Fruit fly (Drosophila melanogaster) whole organism, embryonic: ENCODE results near the gene CG32271.

Experiments
- Adf1 ChIP-seq: fragments of 200-800 bp; sonication (Bioruptor generic); IDR thresholded peaks from 2 replicates; pipeline ENCODE4 v1.3.6; 2022; ENCODE audit warnings: missing biosample characterization, missing genetic modification characterization
- CG10274 ChIP-seq: fragments of 200-800 bp; sonication (Bioruptor generic); optimal IDR thresholded peaks from 3 replicates; lab custom pipeline; 2017; ENCODE audit warnings: missing biosample characterization, mild to moderate bottlenecking, missing genetic modification characterization
- CG11247 ChIP-seq: fragments of 200-800 bp; sonication (Bioruptor generic); IDR thresholded peaks from 2 replicates; pipeline ENCODE4 v1.3.6; 2022; ENCODE audit warnings: missing biosample characterization, missing genetic modification characterization
- CG11695 ChIP-seq: fragments of 200-800 bp; sonication (Bioruptor generic); IDR thresholded peaks from 3 replicates; pipeline ENCODE4 v1.3.6; 2022; ENCODE audit warnings: missing biosample characterization, missing genetic modification characterization
- CG12219 ChIP-seq: fragments of 200-800 bp; sonication (Bioruptor generic); optimal IDR thresholded peaks from 3 replicates; lab custom pipeline; 2018; ENCODE audit warnings: missing biosample characterization, mild to moderate bottlenecking, missing genetic modification characterization
- CG1233 ChIP-seq: fragments of 200-800 bp; sonication (Bioruptor generic); optimal IDR thresholded peaks from 4 replicates; lab custom pipeline; 2018; ENCODE audit warnings: missing biosample characterization, mild to moderate bottlenecking, missing genetic modification characterization
- CG12391 ChIP-seq: fragments of 200-800 bp; sonication (Bioruptor generic); optimal IDR thresholded peaks from 3 replicates; lab custom pipeline; 2018; ENCODE audit warnings: missing biosample characterization, mild to moderate bottlenecking, missing genetic modification characterization, moderate library complexity
- CG13296 ChIP-seq: fragments of 200-800 bp; sonication (Bioruptor generic); optimal IDR thresholded peaks from 3 replicates; lab custom pipeline; 2018; ENCODE audit warnings: missing biosample characterization, mild to moderate bottlenecking, missing genetic modification characterization
- CG13775 ChIP-seq: fragments of 200-800 bp; sonication (Bioruptor generic); optimal IDR thresholded peaks from 3 replicates; lab custom pipeline; 2017; ENCODE audit warnings: missing biosample characterization, mild to moderate bottlenecking, missing genetic modification characterization
- CG14710 ChIP-seq: fragments of 200-800 bp; sonication (Bioruptor generic); optimal IDR thresholded peaks from 3 replicates; lab custom pipeline; 2019; ENCODE audit warnings: missing biosample characterization, mild to moderate bottlenecking, missing genetic modification characterization, moderate library complexity
- CG14860 ChIP-seq: fragments of 200-800 bp; sonication (Bioruptor generic); IDR thresholded peaks from 3 replicates; pipeline ENCODE4 v1.3.6; 2022; ENCODE audit warnings: missing biosample characterization, missing genetic modification characterization; ENCODE audit not compliant: partially characterized antibody
- CG14965 ChIP-seq: fragments of 200-800 bp; sonication (Bioruptor generic); optimal IDR thresholded peaks from 2 replicates; lab custom pipeline; 2016; ENCODE audit warnings: missing biosample characterization, missing genetic modification characterization, borderline replicate concordance
- CG1529 ChIP-seq: fragments of 200-800 bp; sonication (Bioruptor generic); optimal IDR thresholded peaks from 3 replicates; lab custom pipeline; 2018; ENCODE audit warnings: missing biosample characterization, missing genetic modification characterization
- CG17802 ChIP-seq: fragments of 200-800 bp; sonication (Bioruptor generic); optimal IDR thresholded peaks from 2 replicates; lab custom pipeline; 2018; ENCODE audit warnings: missing biosample characterization, mild to moderate bottlenecking, missing genetic modification characterization, moderate library complexity
- CG17829 ChIP-seq: fragments of 200-800 bp; optimal IDR thresholded peaks from 2 replicates; lab custom pipeline; 2019; ENCODE audit warnings: missing biosample characterization, mild to moderate bottlenecking, missing genetic modification characterization, moderate library complexity
- CG2129 ChIP-seq: fragments of 200-800 bp; sonication (Bioruptor generic); IDR thresholded peaks from 2 replicates; pipeline ENCODE4 v1.3.6; 2022; ENCODE audit warnings: missing biosample characterization, missing genetic modification characterization; ENCODE audit not compliant: partially characterized antibody
- CG30403 ChIP-seq: fragments of 200-800 bp; sonication (Bioruptor generic); optimal IDR thresholded peaks from 3 replicates; lab custom pipeline; 2016; ENCODE audit warnings: missing biosample characterization, missing genetic modification characterization
- CG30431 ChIP-seq: fragments of 200-800 bp; sonication (Bioruptor generic); optimal IDR thresholded peaks from 2 replicates; lab custom pipeline; 2017; ENCODE audit warnings: missing biosample characterization, missing genetic modification characterization
- CG31224 ChIP-seq: fragments of 200-800 bp; sonication (Bioruptor generic); IDR thresholded peaks from 2 replicates; pipeline ENCODE4 v1.3.6; 2022; ENCODE audit warnings: missing biosample characterization, missing genetic modification characterization
- CG4328 ChIP-seq: fragments of 200-800 bp; sonication (Bioruptor generic); optimal IDR thresholded peaks from 3 replicates; lab custom pipeline; 2017; ENCODE audit warnings: missing biosample characterization, missing genetic modification reagents, missing genetic modification characterization
- CG4424 ChIP-seq: fragments of 200-800 bp; sonication (Bioruptor generic); optimal IDR thresholded peaks from 3 replicates; lab custom pipeline; 2016; ENCODE audit warnings: missing biosample characterization, missing genetic modification characterization
- CG5953 ChIP-seq: fragments of 200-800 bp; sonication (Bioruptor generic); IDR thresholded peaks from 2 replicates; pipeline ENCODE4 v1.3.6; 2022; ENCODE audit warnings: missing biosample characterization, missing genetic modification characterization
- CG6254 ChIP-seq: fragments of 200-800 bp; sonication (Bioruptor generic); optimal IDR thresholded peaks from 3 replicates; lab custom pipeline; 2017; ENCODE audit warnings: mild to moderate bottlenecking, missing biosample characterization, missing genetic modification reagents, missing genetic modification characterization
- CG7928 ChIP-seq: fragments of 200-800 bp; sonication (Bioruptor generic); optimal IDR thresholded peaks from 2 replicates; lab custom pipeline; 2017; ENCODE audit warnings: missing biosample characterization, mild to moderate bottlenecking, missing genetic modification characterization
- CG8765 ChIP-seq: fragments of 200-800 bp; sonication (Bioruptor generic); IDR thresholded peaks from 2 replicates; pipeline ENCODE4 v1.3.6; 2022; ENCODE audit warnings: missing biosample characterization, missing genetic modification characterization
- CkIIα-i1 ChIP-seq: fragments of 200-800 bp; sonication (Bioruptor generic); IDR thresholded peaks from 2 replicates; pipeline ENCODE4 v1.3.6; 2022; ENCODE audit warnings: missing biosample characterization, missing genetic modification characterization
- CrebB ChIP-seq: fragments of 200-800 bp; sonication (Bioruptor generic); optimal IDR thresholded peaks from 3 replicates; lab custom pipeline; 2018; ENCODE audit warnings: missing biosample characterization, mild to moderate bottlenecking, missing genetic modification characterization
- Doc2 ChIP-seq: fragments of 200-800 bp; sonication (Bioruptor generic); IDR thresholded peaks from 2 replicates; pipeline ENCODE4 v1.3.6; 2022; ENCODE audit warnings: missing biosample characterization, missing genetic modification characterization
- Ets97D ChIP-seq: fragments of 200-800 bp; sonication (Bioruptor generic); optimal IDR thresholded peaks from 3 replicates; lab custom pipeline; 2016; ENCODE audit warnings: missing biosample characterization, missing genetic modification characterization
- Hr3 ChIP-seq: fragments of 200-800 bp; sonication (Bioruptor generic); optimal IDR thresholded peaks from 3 replicates; lab custom pipeline; 2016; ENCODE audit warnings: missing biosample characterization, missing genetic modification characterization
- Jarid2 ChIP-seq: fragments of 200-800 bp; sonication (Bioruptor generic); optimal IDR thresholded peaks from 3 replicates; lab custom pipeline; 2017; ENCODE audit warnings: mild to moderate bottlenecking, missing biosample characterization, missing genetic modification reagents, missing genetic modification characterization
- MTF-1 ChIP-seq: fragments of 200-800 bp; sonication (Bioruptor generic); optimal IDR thresholded peaks from 2 replicates; lab custom pipeline; 2018; ENCODE audit warnings: missing biosample characterization, mild to moderate bottlenecking, missing genetic modification characterization, borderline replicate concordance
- NC2β ChIP-seq: fragments of 200-800 bp; sonication (Bioruptor generic); optimal IDR thresholded peaks from 2 replicates; lab custom pipeline; 2016; ENCODE audit warnings: missing biosample characterization, missing genetic modification characterization
- NfI ChIP-seq: fragments of 200-800 bp; sonication (Bioruptor generic); optimal IDR thresholded peaks from 3 replicates; lab custom pipeline; 2018; ENCODE audit warnings: missing biosample characterization, mild to moderate bottlenecking, missing genetic modification characterization, moderate library complexity
- Pdp1 ChIP-seq, 2 experiments: fragments of 200-800 bp; sonication (Bioruptor generic); optimal IDR thresholded peaks; 3 replicates each; lab custom pipeline; 2016; ENCODE audit warnings: missing biosample characterization in 2 of 2, missing genetic modification characterization in 2 of 2, mild to moderate bottlenecking in 1 of 2, moderate library complexity in 1 of 2
- Spps ChIP-seq: fragments of 200-800 bp; sonication (Bioruptor generic); optimal IDR thresholded peaks from 2 replicates; lab custom pipeline; 2018; ENCODE audit warnings: missing biosample characterization, mild to moderate bottlenecking, missing genetic modification characterization
- TFAM ChIP-seq: fragments of 200-800 bp; sonication (Bioruptor generic); optimal IDR thresholded peaks from 2 replicates; lab custom pipeline; 2017; ENCODE audit warnings: missing biosample characterization, missing genetic modification characterization, inconsistent platforms
- Taf1 ChIP-seq: fragments of 200-800 bp; sonication (Bioruptor generic); IDR thresholded peaks from 2 replicates; pipeline ENCODE4 v1.3.6; 2022; ENCODE audit warnings: missing biosample characterization, missing genetic modification characterization
- Tbp ChIP-seq: fragments of >200 bp; optimal IDR thresholded peaks from 2 replicates; lab custom pipeline; 2018; ENCODE audit warnings: missing biosample characterization, missing genetic modification characterization
- bsh ChIP-seq, 2 experiments: fragments of 200-800 bp; sonication (Bioruptor generic); optimal IDR thresholded peaks; 2 replicates each; lab custom pipeline; 2017 to 2018; ENCODE audit warnings: mild to moderate bottlenecking in 2 of 2, missing biosample characterization in 2 of 2, missing genetic modification characterization in 2 of 2, moderate library complexity in 1 of 2
- dimm ChIP-seq: fragments of 200-800 bp; sonication (Bioruptor generic); IDR thresholded peaks from 2 replicates; pipeline ENCODE4 v1.3.6; 2022; ENCODE audit warnings: missing biosample characterization, missing genetic modification characterization
- lmd ChIP-seq: fragments of 200-800 bp; sonication (Bioruptor generic); IDR thresholded peaks from 2 replicates; pipeline ENCODE4 v1.3.6; 2022; ENCODE audit warnings: missing biosample characterization, missing genetic modification characterization
- odd ChIP-seq: fragments of 200-800 bp; sonication (Bioruptor generic); optimal IDR thresholded peaks from 2 replicates; lab custom pipeline; 2017; ENCODE audit warnings: missing biosample characterization, mild to moderate bottlenecking, missing genetic modification characterization
- scrt ChIP-seq: fragments of 200-800 bp; sonication (Bioruptor generic); optimal IDR thresholded peaks from 2 replicates; lab custom pipeline; 2018; ENCODE audit warnings: missing biosample characterization, mild to moderate bottlenecking, missing genetic modification characterization, moderate library complexity
- seq ChIP-seq: fragments of 200-800 bp; sonication (Bioruptor generic); IDR thresholded peaks from 2 replicates; pipeline ENCODE4 v1.3.6; 2022; ENCODE audit warnings: missing biosample characterization, missing genetic modification characterization
- sisA ChIP-seq: fragments of 200-800 bp; sonication (Bioruptor generic); IDR thresholded peaks from 2 replicates; pipeline ENCODE4 v1.3.6; 2022; ENCODE audit warnings: missing biosample characterization, missing genetic modification characterization
- ttk ChIP-seq: fragments of 200-800 bp; sonication (Bioruptor generic); IDR thresholded peaks from 2 replicates; pipeline ENCODE4 v2.1.2; 2022; ENCODE audit warnings: missing biosample characterization, missing genetic modification characterization
- vnd ChIP-seq: fragments of 200-800 bp; sonication (Bioruptor generic); IDR thresholded peaks from 3 replicates; pipeline ENCODE4 v1.3.6; 2022; ENCODE audit warnings: missing biosample characterization, missing genetic modification characterization; ENCODE audit not compliant: partially characterized antibody

Gene CG32271

DNA sequence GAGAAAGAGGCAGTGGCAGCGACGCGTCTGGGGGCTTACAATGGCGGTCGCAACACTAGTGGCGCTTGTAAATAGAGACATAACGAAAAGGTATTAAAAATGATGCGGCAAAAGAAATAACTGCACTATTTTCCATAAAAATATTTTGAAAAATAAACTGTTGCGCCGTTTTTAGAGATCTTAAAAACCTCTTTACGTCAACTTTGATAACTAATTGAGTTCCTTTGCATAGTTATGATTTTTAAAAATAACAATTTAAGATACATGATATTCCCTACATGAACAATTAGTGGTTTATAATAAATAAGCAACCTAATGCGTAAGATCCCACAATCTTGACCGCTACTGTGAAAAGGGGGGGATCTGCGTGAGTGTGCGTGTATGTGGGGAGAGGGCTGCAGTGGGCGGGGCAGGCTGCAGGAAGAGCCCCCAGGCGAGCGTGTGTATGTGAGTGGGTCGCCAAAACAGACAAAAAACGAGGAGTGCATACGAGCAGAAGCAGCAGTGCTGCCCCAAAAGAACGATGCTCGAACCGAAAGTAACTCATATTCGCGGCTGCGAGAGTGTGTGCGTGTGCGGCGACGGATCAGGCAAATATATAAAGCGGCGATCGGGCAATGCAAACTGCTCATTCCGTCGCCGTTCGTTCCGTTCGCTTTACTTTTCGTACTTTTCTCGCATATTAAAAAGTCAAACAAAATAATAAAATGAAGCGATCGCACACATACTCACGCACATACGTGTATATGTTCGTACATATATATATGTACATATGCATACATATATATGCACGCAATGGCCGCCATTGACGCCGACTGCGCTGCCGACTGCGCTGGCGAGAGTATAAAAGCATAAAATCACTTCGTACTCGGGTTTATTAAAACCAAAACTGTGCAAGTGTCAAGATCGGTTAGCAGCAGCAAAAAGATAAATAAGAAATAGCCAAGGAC lies 46.0 kb upstream of the CG32271 start (continued):
- TF ChIP-seq Ets97D (no peak), NC2β (GFP tag; lab: Kevin White, UChicago) (no peak), CG13775 (peak; percentile 31), TFAM (no peak), CG4328 (GFP tag; lab: Kevin White, UChicago) (no peak), Adf1 (GFP tag; lab: Robert Waterston, UW) (peak; percentile 22), CG11247 (GFP tag; lab: Robert Waterston, UW) (no peak), Hr3 (GFP tag; lab: Kevin White, UChicago) (peak; percentile 18), CG4424 (GFP tag; lab: Kevin White, UChicago) (peak; percentile 36), seq (peak; percentile 53), CG14860 (GFP tag; lab: Robert Waterston, UW) (no peak), CG12391 (tag; lab: Kevin White, UChicago) (peak; percentile 44), CG1233 (GFP tag; lab: Kevin White, UChicago) (peak; percentile 28), lmd (peak; percentile 33; the same call in 1 of the 2 replicates), bsh (GFP tag; optimal IDR thresholded peaks at IDR 0.05; lab: Kevin White, UChicago) (peak; percentile 43 to 95), CrebB (tag; lab: Kevin White, UChicago) (no peak), CG13296 (no peak), CG6254 (GFP tag; lab: Kevin White, UChicago) (peak; percentile 34), Pdp1 (GFP tag; optimal IDR thresholded peaks at IDR 0.05; lab: Kevin White, UChicago) (peak in 1 of 2 experiments; percentile 19), Jarid2 (GFP tag; lab: Kevin White, UChicago) (peak; percentile 2), MTF-1 (GFP tag; lab: Kevin White, UChicago) (no peak), NfI (GFP tag; lab: Kevin White, UChicago) (peak; percentile 48), Tbp (GFP tag; lab: Kevin White, UChicago) (no peak), odd (GFP tag; lab: Kevin White, UChicago) (peak; percentile 25), CG12219 (GFP tag; lab: Kevin White, UChicago) (peak; percentile 38), CG30431 (GFP tag; lab: Kevin White, UChicago) (peak; percentile 41), Spps (tag; lab: Kevin White, UChicago) (no peak), CG5953 (GFP tag; lab: Robert Waterston, UW) (peak; percentile 37; the same call in 1 of the 2 replicates), CG7928 (GFP tag; lab: Kevin White, UChicago) (no peak), CG8765 (GFP tag; lab: Robert Waterston, UW) (no peak), Doc2 (no peak), CG17829 (tag; lab: Kevin White, UChicago) (peak; percentile 21), CG30403 (peak; percentile 56), CG2129 (GFP tag; lab: Robert Waterston, UW) (no peak), CG11695 (GFP tag; lab: Robert Waterston, UW) (0 out of 3 replicates have a peak, but pooled peaks have one; percentile 25), CG31224 (GFP tag; lab: Robert Waterston, UW) (no peak), scrt (GFP tag; lab: Kevin White, UChicago) (no peak), CG10274 (GFP tag; lab: Kevin White, UChicago) (no peak), CG14710 (tag; lab: Kevin White, UChicago) (peak; percentile 3), vnd (GFP tag; lab: Robert Waterston, UW) (no peak), CG1529 (peak; percentile 39), CkIIα-i1 (no peak), CG17802 (tag; lab: Kevin White, UChicago) (no peak), sisA (GFP tag; lab: Robert Waterston, UW) (no peak), dimm (GFP tag; lab: Robert Waterston, UW) (no peak), Taf1 (GFP tag; lab: Robert Waterston, UW) (no peak), ttk (GFP tag; lab: Robert Waterston, UW) (peak; percentile 56; the same call in 1 of the 2 replicates), CG14965 (no peak)
